Worm (Caenorhabditis elegans) whole organism, L1 larva: Measurements from ENCODE around the gene ppm-1.A.

Experiments
- C04F5.9 ChIP-seq: sonication (generic microtip); optimal IDR thresholded peaks from 2 replicates; lab custom pipeline; 2016; ENCODE audit warnings: missing genetic modification characterization, missing compliant biosample characterization
- C16A3.4 ChIP-seq: fragments of 150-350 bp; optimal IDR thresholded peaks from 2 replicates; lab custom pipeline; 2014; ENCODE audit warnings: missing biosample characterization, missing genetic modification characterization
- C34B4.2 ChIP-seq: sonication (generic microtip); optimal IDR thresholded peaks from 2 replicates; lab custom pipeline; 2017; ENCODE audit warnings: mild to moderate bottlenecking, missing genetic modification characterization, missing compliant biosample characterization
- alr-1 ChIP-seq: fragments of 200-800 bp; sonication (Bioruptor generic); optimal IDR thresholded peaks from 2 replicates; lab custom pipeline; 2018; ENCODE audit warnings: borderline replicate concordance, mild to moderate bottlenecking, missing genetic modification characterization, missing compliant biosample characterization
- blmp-1 ChIP-seq: fragments of 150-350 bp; optimal IDR thresholded peaks from 2 replicates; lab custom pipeline; 2014; ENCODE audit warnings: missing biosample characterization, missing genetic modification characterization
- ceh-63 ChIP-seq: fragments of 200-800 bp; sonication (Bioruptor generic); optimal IDR thresholded peaks from 2 replicates; lab custom pipeline; 2018; ENCODE audit warnings: mild to moderate bottlenecking, missing genetic modification characterization, missing compliant biosample characterization
- ceh-82 ChIP-seq, 3 experiments: fragments of 150-350 bp in 1 of 3; sonication (generic microtip) in 2 of 3; optimal IDR thresholded peaks; 2 replicates each; lab custom pipeline; 2014 to 2017; ENCODE audit warnings: missing biosample characterization in 3 of 3, missing genetic modification characterization in 3 of 3
- ceh-90 ChIP-seq: sonication (generic microtip); optimal IDR thresholded peaks from 2 replicates; lab custom pipeline; 2016; ENCODE audit warnings: missing genetic modification characterization, missing compliant biosample characterization
- ces-1 ChIP-seq: fragments of 150-350 bp; optimal IDR thresholded peaks from 2 replicates; lab custom pipeline; 2014; ENCODE audit warnings: missing biosample characterization, missing genetic modification reagents, missing genetic modification characterization
- dpl-1 ChIP-seq, 3 experiments: fragments of 150-350 bp in 2 of 3; sonication (generic microtip) in 1 of 3; optimal IDR thresholded peaks; 2 replicates each; lab custom pipeline; 2014 to 2017; ENCODE audit warnings: missing biosample characterization in 3 of 3, missing genetic modification characterization in 3 of 3, missing genetic modification reagents in 3 of 3
- dsc-1 ChIP-seq: sonication (generic microtip); optimal IDR thresholded peaks from 2 replicates; lab custom pipeline; 2016; ENCODE audit warnings: mild to moderate bottlenecking, missing genetic modification characterization, missing compliant biosample characterization
- efl-1 ChIP-seq, 4 experiments: fragments of 150-350 bp; optimal IDR thresholded peaks in 3 of 4; peaks in 1 of 4; 1 replicate in 1 of 4; 2 replicates in 3 of 4; lab custom pipeline; 2014; ENCODE audit warnings: missing biosample characterization in 2 of 4, missing genetic modification characterization in 2 of 4, missing genetic modification reagents in 2 of 4
- efl-3 ChIP-seq: fragments of 200-800 bp; sonication (Bioruptor generic); optimal IDR thresholded peaks from 2 replicates; lab custom pipeline; 2018; ENCODE audit warnings: mild to moderate bottlenecking, missing genetic modification characterization, missing compliant biosample characterization
- egl-13 ChIP-seq: sonication (generic microtip); optimal IDR thresholded peaks from 2 replicates; lab custom pipeline; 2016; ENCODE audit warnings: missing genotype, missing genetic modification reagents, missing genetic modification characterization, missing compliant biosample characterization
- elt-2 ChIP-seq: sonication (generic microtip); optimal IDR thresholded peaks from 2 replicates; lab custom pipeline; 2016; ENCODE audit warnings: missing genetic modification characterization, mild to moderate bottlenecking, inconsistent platforms, missing compliant biosample characterization, missing genetic modification reagents
- fkh-10 ChIP-seq: sonication (generic microtip); optimal IDR thresholded peaks from 2 replicates; lab custom pipeline; 2017; ENCODE audit warnings: missing biosample characterization, missing genetic modification reagents, missing genetic modification characterization
- fkh-4 ChIP-seq: sonication (generic microtip); optimal IDR thresholded peaks from 2 replicates; lab custom pipeline; 2016; ENCODE audit warnings: missing compliant biosample characterization, missing genetic modification characterization, borderline replicate concordance
- fkh-8 ChIP-seq: sonication (generic microtip); optimal IDR thresholded peaks from 2 replicates; lab custom pipeline; 2016; ENCODE audit warnings: mild to moderate bottlenecking, missing genetic modification characterization, missing compliant biosample characterization
- isw-1 ChIP-seq: fragments of 200-800 bp; sonication (Bioruptor generic); IDR thresholded peaks from 2 replicates; pipeline ENCODE4 v1.3.6; 2022; ENCODE audit warnings: missing genetic modification characterization, missing compliant biosample characterization
- jun-1 ChIP-seq: fragments of 150-350 bp; optimal IDR thresholded peaks from 2 replicates; lab custom pipeline; 2014; ENCODE audit warnings: missing biosample characterization, missing genetic modification reagents, missing genetic modification characterization
- lin-13 ChIP-seq: fragments of 150-350 bp; optimal IDR thresholded peaks from 2 replicates; lab custom pipeline; 2014; ENCODE audit warnings: missing biosample characterization, missing genetic modification reagents, missing genetic modification characterization
- lin-14 ChIP-seq: fragments of 200-800 bp; sonication (Bioruptor generic); optimal IDR thresholded peaks from 2 replicates; lab custom pipeline; 2018; ENCODE audit warnings: mild to moderate bottlenecking, missing genetic modification characterization, moderate library complexity, missing compliant biosample characterization
- lin-15B ChIP-seq: fragments of 150-350 bp; sonication (generic microtip); optimal IDR thresholded peaks from 3 replicates; lab custom pipeline; 2014; ENCODE audit warnings: missing biosample characterization, missing genetic modification characterization
- lin-35 ChIP-seq, 2 experiments: fragments of 150-350 bp; optimal IDR thresholded peaks; 2 replicates each; lab custom pipeline; 2014; ENCODE audit warnings: missing biosample characterization in 2 of 2, missing genetic modification characterization in 2 of 2, missing genetic modification reagents in 2 of 2
- lin-39 ChIP-seq: fragments of 150-350 bp; optimal IDR thresholded peaks from 2 replicates; lab custom pipeline; 2014; ENCODE audit warnings: missing biosample characterization, missing genetic modification reagents, missing genetic modification characterization
- lir-3 ChIP-seq: sonication (generic microtip); optimal IDR thresholded peaks from 2 replicates; lab custom pipeline; 2016; ENCODE audit warnings: mild to moderate bottlenecking, missing genetic modification characterization, moderate library complexity, missing compliant biosample characterization; ENCODE audit not compliant: poor library complexity
- lsy-2 ChIP-seq, 2 experiments: fragments of 150-350 bp; optimal IDR thresholded peaks; 2 replicates each; lab custom pipeline; 2014; ENCODE audit warnings: missing biosample characterization in 2 of 2, missing genetic modification characterization in 2 of 2
- mep-1 ChIP-seq: fragments of 150-350 bp; optimal IDR thresholded peaks from 2 replicates; lab custom pipeline; 2014; ENCODE audit warnings: missing biosample characterization, missing genetic modification characterization
- nhr-237 ChIP-seq: fragments of 150-350 bp; optimal IDR thresholded peaks from 2 replicates; lab custom pipeline; 2014; ENCODE audit warnings: missing biosample characterization, missing genetic modification characterization
- nhr-28 ChIP-seq: fragments of 150-350 bp; optimal IDR thresholded peaks from 2 replicates; lab custom pipeline; 2014; ENCODE audit warnings: missing biosample characterization, missing genetic modification characterization
- nhr-71 ChIP-seq: sonication (generic microtip); optimal IDR thresholded peaks from 2 replicates; lab custom pipeline; 2016; ENCODE audit warnings: mild to moderate bottlenecking, missing genetic modification characterization, moderate library complexity, missing compliant biosample characterization
- nhr-77 ChIP-seq: fragments of 150-350 bp; optimal IDR thresholded peaks from 2 replicates; lab custom pipeline; 2014; ENCODE audit warnings: missing biosample characterization, missing genetic modification characterization
- nhr-84 ChIP-seq: sonication (generic microtip); optimal IDR thresholded peaks from 2 replicates; lab custom pipeline; 2017; ENCODE audit warnings: missing biosample characterization, missing genetic modification characterization
- nhr-85 ChIP-seq: sonication (generic microtip); peaks from one replicate; lab custom pipeline; 2016; ENCODE audit warnings: missing genetic modification characterization, inconsistent platforms, missing compliant biosample characterization
- nhr-90 ChIP-seq: sonication (generic microtip); optimal IDR thresholded peaks from 2 replicates; lab custom pipeline; 2016; ENCODE audit warnings: mild to moderate bottlenecking, missing genetic modification characterization, missing compliant biosample characterization; ENCODE audit not compliant: poor library complexity
- skn-1 ChIP-seq: fragments of 150-350 bp; optimal IDR thresholded peaks from 2 replicates; lab custom pipeline; 2014; ENCODE audit warnings: missing biosample characterization, missing genetic modification characterization
- snu-23 ChIP-seq: sonication (generic microtip); optimal IDR thresholded peaks from 2 replicates; lab custom pipeline; 2016; ENCODE audit warnings: missing genetic modification characterization, missing compliant biosample characterization
- sptf-1 ChIP-seq: fragments of 150-350 bp; optimal IDR thresholded peaks from 2 replicates; lab custom pipeline; 2014; ENCODE audit warnings: missing biosample characterization, missing genetic modification characterization
- tbx-2 ChIP-seq: sonication (generic microtip); optimal IDR thresholded peaks from 2 replicates; lab custom pipeline; 2016; ENCODE audit warnings: missing genetic modification characterization, missing compliant biosample characterization
- unc-62 ChIP-seq: fragments of 150-350 bp; optimal IDR thresholded peaks from 2 replicates; lab custom pipeline; 2014; ENCODE audit warnings: missing biosample characterization, missing genetic modification reagents, missing genetic modification characterization
- unc-86 ChIP-seq: sonication (generic microtip); optimal IDR thresholded peaks from 2 replicates; lab custom pipeline; 2016; ENCODE audit warnings: missing genetic modification characterization, missing compliant biosample characterization
- xbp-1 ChIP-seq: sonication (generic microtip); optimal IDR thresholded peaks from 2 replicates; lab custom pipeline; 2016; ENCODE audit warnings: missing genetic modification characterization, missing compliant biosample characterization
- ztf-11 ChIP-seq, 2 experiments: sonication (generic microtip); optimal IDR thresholded peaks; 2 replicates each; lab custom pipeline; 2016 to 2017; ENCODE audit warnings: missing genetic modification characterization in 2 of 2, missing biosample characterization in 1 of 2, missing compliant biosample characterization in 1 of 2

Gene ppm-1.A

ce11 chrV:10503011-10503410, 33.2 kb downstream of the ppm-1.A start, which contains the start of gene C35A5.11:
Gene C35A5.11, minus strand, starts transcription at chrV:10503111.
- TF ChIP-seq blmp-1 (tag; lab: Kevin White, UChicago), result peak; percentile 66
- TF ChIP-seq tbx-2 (tag; lab: Kevin White, UChicago), result no peak
- TF ChIP-seq C34B4.2 (tag; lab: Kevin White, UChicago), result no peak

ce11 chrV:10501295-10501694, 34.9 kb downstream of the ppm-1.A start, which contains the start of gene C35A5.3:
Gene C35A5.3, minus strand, starts transcription at chrV:10501395.
- TF ChIP-seq ceh-90 (tag; lab: Kevin White, UChicago), result no peak
- TF ChIP-seq nhr-28 (tag; lab: Kevin White, UChicago), result no peak
- TF ChIP-seq lin-14 (GFP tag; lab: Kevin White, UChicago), result no peak
- TF ChIP-seq nhr-90, result no peak
- no peak for TF ChIP-seq fkh-10 (GFP tag; lab: Kevin White, UChicago)
- no peak for TF ChIP-seq fkh-8 (tag; lab: Kevin White, UChicago)
- no peak for TF ChIP-seq nhr-237 (tag; lab: Kevin White, UChicago)
- TF ChIP-seq nhr-77 (tag; lab: Kevin White, UChicago), result no peak
- no peak for TF ChIP-seq lin-13 (GFP tag; lab: Kevin White, UChicago)
- TF ChIP-seq mep-1, result no peak
- no peak for TF ChIP-seq elt-2 (tag; lab: Kevin White, UChicago)
- TF ChIP-seq efl-1 (optimal IDR thresholded peaks at IDR 0.05; lab: Kevin White, UChicago), result no peak
- no peak for TF ChIP-seq efl-1 (GFP tag; optimal IDR thresholded peaks at IDR 0.05 in 1 of 2; lab: Kevin White, UChicago)
- no peak for TF ChIP-seq fkh-4 (tag; lab: Kevin White, UChicago)
- no peak for TF ChIP-seq ces-1 (GFP tag; lab: Kevin White, UChicago)

- no peak for TF ChIP-seq alr-1 (tag; lab: Kevin White, UChicago)
- no peak for TF ChIP-seq lin-39 (tag; lab: Kevin White, UChicago)
- no peak for TF ChIP-seq nhr-85 (tag; lab: Kevin White, UChicago)
- TF ChIP-seq lir-3 (tag; lab: Kevin White, UChicago), result no peak
- no peak for TF ChIP-seq snu-23 (GFP tag; lab: Kevin White, UChicago)
- TF ChIP-seq C16A3.4, result no peak
- no peak for TF ChIP-seq sptf-1 (tag; lab: Kevin White, UChicago)
- TF ChIP-seq dpl-1 (GFP tag; optimal IDR thresholded peaks at IDR 0.05; lab: Kevin White, UChicago), result no peak
- no peak for TF ChIP-seq nhr-84
- TF ChIP-seq egl-13 (tag; lab: Kevin White, UChicago), result no peak
- TF ChIP-seq efl-3, result no peak
- TF ChIP-seq xbp-1 (tag; lab: Kevin White, UChicago), result no peak
- TF ChIP-seq fkh-4 (tag; lab: Kevin White, UChicago), result no peak
Measured at ce11 chrV:10496733-10497132, 39.5 kb downstream of the ppm-1.A start, which contains the start of gene C35A5.4. Gene C35A5.4, plus strand, starts transcription at chrV:10497033.

- TF ChIP-seq nhr-85 (tag; lab: Kevin White, UChicago), result no peak
- peak; percentile 57 for TF ChIP-seq elt-2 (tag; lab: Kevin White, UChicago)
- TF ChIP-seq lin-35 (GFP tag; optimal IDR thresholded peaks at IDR 0.05; lab: Kevin White, UChicago), result peak in 1 of 2 experiments; percentile 24
- no peak for TF ChIP-seq isw-1 (GFP tag; lab: Robert Waterston, UW)
Measured at ce11 chrV:10493150-10493549, 43.0 kb downstream of the ppm-1.A start, which contains the start of gene ugt-33. Gene ugt-33, plus strand, starts transcription at chrV:10493409.

ce11 chrV:10491443-10491842, 44.7 kb downstream of the ppm-1.A start, which contains the start of gene aqp-5:
Gene aqp-5, plus strand, starts transcription at chrV:10491743.
- TF ChIP-seq xbp-1 (tag; lab: Kevin White, UChicago) (no peak), dsc-1 (tag; lab: Kevin White, UChicago) (no peak), C16A3.4 (no peak), unc-62 (no peak), lsy-2 (tag; optimal IDR thresholded peaks at IDR 0.05; lab: Kevin White, UChicago) (no peak), blmp-1 (tag; lab: Kevin White, UChicago) (no peak), skn-1 (tag; lab: Kevin White, UChicago) (no peak), ceh-82 (tag; optimal IDR thresholded peaks at IDR 0.05; lab: Kevin White, UChicago) (no peak), lin-13 (GFP tag; lab: Kevin White, UChicago) (no peak), lin-15B (tag; lab: Kevin White, UChicago) (no peak), C04F5.9 (tag; lab: Kevin White, UChicago) (no peak), jun-1 (tag; lab: Kevin White, UChicago) (no peak), elt-2 (tag; lab: Kevin White, UChicago) (no peak), ceh-63 (GFP tag; lab: Kevin White, UChicago) (no peak), unc-86 (tag; lab: Kevin White, UChicago) (no peak), ztf-11 (tag; optimal IDR thresholded peaks at IDR 0.05; lab: Kevin White, UChicago) (no peak), nhr-71 (no peak)
- TF ChIP-seq, all 84 proteins: peak for 0
